Fruit fly (Drosophila melanogaster) whole organism, pupa: ENCODE results near the gene Vsp37A.
A peak's percentile ranks its signal among the peaks of the same experiment; 100 is the strongest.

Source experiments
- CG10348 ChIP-seq: fragments of 200-800 bp; sonication (Bioruptor generic); IDR thresholded peaks from 2 replicates; pipeline ENCODE4 v1.3.6; 2022; ENCODE audit warnings: missing biosample characterization, missing genetic modification characterization
- CG12605 ChIP-seq: fragments of 200-800 bp; sonication (Bioruptor generic); IDR thresholded peaks from 2 replicates; pipeline ENCODE4 v1.3.6; 2022; ENCODE audit warnings: missing biosample characterization, missing genetic modification characterization
- CG13204 ChIP-seq: fragments of 200-800 bp; sonication (Bioruptor generic); optimal IDR thresholded peaks from 2 replicates; lab custom pipeline; 2018; ENCODE audit warnings: missing biosample characterization, mild to moderate bottlenecking, missing genetic modification characterization, moderate library complexity
- CG14655 ChIP-seq: fragments of 200-800 bp; sonication (Bioruptor generic); optimal IDR thresholded peaks from 3 replicates; lab custom pipeline; 2017; ENCODE audit warnings: mild to moderate bottlenecking, missing biosample characterization, missing genetic modification reagents, missing genetic modification characterization
- CG15710 ChIP-seq: fragments of 200-800 bp; sonication (Bioruptor generic); optimal IDR thresholded peaks from 2 replicates; lab custom pipeline; 2018; ENCODE audit warnings: missing biosample characterization, mild to moderate bottlenecking, missing genetic modification characterization, moderate library complexity
- CG17806 ChIP-seq: fragments of 200-800 bp; sonication (Bioruptor generic); optimal IDR thresholded peaks from 2 replicates; lab custom pipeline; 2018; ENCODE audit warnings: missing biosample characterization, mild to moderate bottlenecking, missing genetic modification characterization, moderate library complexity
- CG32121 ChIP-seq: fragments of 200-800 bp; sonication (Bioruptor generic); IDR thresholded peaks from 2 replicates; pipeline ENCODE4 v1.3.6; 2022; ENCODE audit warnings: missing biosample characterization, missing genetic modification characterization
- CG34367 ChIP-seq: fragments of 200-800 bp; sonication (Bioruptor generic); optimal IDR thresholded peaks from 2 replicates; lab custom pipeline; 2018; ENCODE audit warnings: missing biosample characterization, mild to moderate bottlenecking, missing genetic modification characterization
- CG4496 ChIP-seq: fragments of 200-800 bp; sonication (Bioruptor generic); IDR thresholded peaks from 3 replicates; pipeline ENCODE4 v1.3.6; 2022; ENCODE audit warnings: missing biosample characterization, missing genetic modification characterization
- CG8159 ChIP-seq: fragments of 200-800 bp; sonication (Bioruptor generic); optimal IDR thresholded peaks from 3 replicates; lab custom pipeline; 2018; ENCODE audit warnings: missing biosample characterization, mild to moderate bottlenecking, missing genetic modification characterization, moderate library complexity
- CG8301 ChIP-seq: fragments of 200-800 bp; sonication (Bioruptor generic); optimal IDR thresholded peaks from 2 replicates; lab custom pipeline; 2018; ENCODE audit warnings: missing biosample characterization, mild to moderate bottlenecking, missing genetic modification characterization
- CG9948 ChIP-seq: fragments of 200-800 bp; sonication (Bioruptor generic); optimal IDR thresholded peaks from 2 replicates; lab custom pipeline; 2018; ENCODE audit warnings: missing biosample characterization, mild to moderate bottlenecking, missing genetic modification characterization, moderate library complexity
- D1 ChIP-seq: fragments of 200-800 bp; sonication (Bioruptor generic); optimal IDR thresholded peaks from 2 replicates; lab custom pipeline; 2018; ENCODE audit warnings: missing biosample characterization, mild to moderate bottlenecking, missing genetic modification characterization, moderate library complexity
- EcR ChIP-seq: fragments of 200-800 bp; sonication (Bioruptor generic); optimal IDR thresholded peaks from 3 replicates; lab custom pipeline; 2019; ENCODE audit warnings: missing biosample characterization, missing genetic modification characterization, mild to moderate bottlenecking, moderate library complexity, missing genetic modification reagents
- Ets98B ChIP-seq: fragments of 200-800 bp; sonication (Bioruptor generic); IDR thresholded peaks from 2 replicates; pipeline ENCODE4 v1.3.6; 2022; ENCODE audit warnings: missing biosample characterization, missing genetic modification characterization
- Pif1A ChIP-seq: fragments of 200-800 bp; sonication (Bioruptor generic); optimal IDR thresholded peaks from 3 replicates; lab custom pipeline; 2016; ENCODE audit warnings: missing biosample characterization, missing genetic modification characterization
- Pif1B ChIP-seq: fragments of 200-800 bp; sonication (Bioruptor generic); optimal IDR thresholded peaks from 3 replicates; lab custom pipeline; 2016; ENCODE audit warnings: missing biosample characterization, missing genetic modification characterization
- Snoo ChIP-seq: fragments of 200-800 bp; sonication (Bioruptor generic); optimal IDR thresholded peaks from 3 replicates; lab custom pipeline; 2017; ENCODE audit warnings: missing biosample characterization, mild to moderate bottlenecking, missing genetic modification characterization, inconsistent platforms
- fd96Ca ChIP-seq: fragments of 200-800 bp; sonication (Bioruptor generic); IDR thresholded peaks from 3 replicates; pipeline ENCODE4 v1.3.6; 2022; ENCODE audit warnings: missing biosample characterization, missing genetic modification characterization
- gl ChIP-seq: fragments of 200-800 bp; sonication (Bioruptor generic); optimal IDR thresholded peaks from 2 replicates; lab custom pipeline; 2018; ENCODE audit warnings: missing biosample characterization, mild to moderate bottlenecking, missing genetic modification characterization
- rn ChIP-seq: fragments of 200-800 bp; sonication (Bioruptor generic); IDR thresholded peaks from 2 replicates; pipeline ENCODE4 v1.3.6; 2022; ENCODE audit warnings: missing biosample characterization, missing genetic modification characterization

The Vsp37A gene

DNA sequence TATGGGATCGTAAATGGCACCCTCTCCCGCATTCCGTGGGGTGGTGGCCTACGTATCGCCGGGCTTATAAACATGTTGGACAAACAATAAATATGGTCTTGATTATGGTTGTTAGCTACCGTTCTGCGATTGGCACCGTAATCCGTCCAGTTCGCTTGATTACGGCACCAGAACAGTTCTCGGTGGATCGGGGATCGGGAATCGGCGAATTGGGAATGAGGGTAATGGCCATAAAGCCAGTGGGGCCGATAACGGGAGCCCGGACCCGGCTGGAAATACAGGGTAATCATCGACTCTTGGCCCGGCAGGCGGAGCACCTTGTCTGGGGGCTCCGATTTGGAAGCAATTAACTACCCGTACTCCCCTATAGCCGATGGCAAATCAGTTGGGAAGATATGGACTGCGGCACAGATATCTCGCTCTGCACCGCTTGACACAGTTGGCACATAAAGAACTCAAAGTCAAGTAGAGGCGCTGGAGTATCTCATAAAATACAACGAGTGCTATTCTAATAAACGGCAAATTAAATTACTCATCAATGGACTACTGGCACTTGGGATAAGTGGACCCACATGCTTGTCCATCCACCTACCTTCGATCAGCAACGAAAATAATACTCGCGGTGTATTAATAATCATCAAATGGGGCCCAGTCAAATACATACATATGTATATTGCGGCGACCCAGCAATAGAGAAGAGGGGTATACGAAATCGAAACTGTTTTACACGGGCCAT, 22.8 kb upstream of the Vsp37A start:
- no peak for TF ChIP-seq Snoo (tag; lab: Kevin White, UChicago)

DNA sequence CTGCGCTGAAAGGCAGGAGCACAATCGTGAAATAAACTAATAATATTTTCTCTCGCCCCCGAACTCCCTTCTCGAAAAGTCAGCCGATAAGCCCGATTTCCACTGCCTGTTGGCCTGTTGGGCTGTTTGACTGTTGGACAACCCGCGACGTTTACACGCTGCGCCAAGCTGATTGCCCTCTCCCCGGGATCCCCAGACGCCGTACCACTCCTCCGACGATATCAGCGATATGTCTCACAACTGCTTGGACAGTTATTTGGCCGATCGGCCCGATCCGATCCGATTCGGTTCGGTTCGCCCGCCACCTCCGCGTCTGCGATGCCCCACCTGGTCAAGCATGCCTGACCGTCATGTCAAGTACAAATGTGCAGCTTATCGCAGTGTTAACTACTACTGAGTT, 21.6 kb upstream of the Vsp37A start:
- TF ChIP-seq CG12605 (GFP tag; lab: Robert Waterston, UW), result no peak
- TF ChIP-seq CG32121, result no peak
- no peak for TF ChIP-seq CG17806 (tag; lab: Kevin White, UChicago)
- no peak for TF ChIP-seq fd96Ca
- TF ChIP-seq CG4496 (GFP tag; lab: Robert Waterston, UW), result no peak
- no peak for TF ChIP-seq Pif1A (GFP tag; lab: Kevin White, UChicago)
- TF ChIP-seq CG9948 (tag; lab: Kevin White, UChicago), result no peak
- no peak for TF ChIP-seq CG34367 (tag; lab: Kevin White, UChicago)
- no peak for TF ChIP-seq CG15710 (tag; lab: Kevin White, UChicago)
- TF ChIP-seq gl (tag; lab: Kevin White, UChicago), result no peak
- TF ChIP-seq rn (GFP tag; lab: Robert Waterston, UW), result no peak
- TF ChIP-seq Pif1B (GFP tag; lab: Kevin White, UChicago), result no peak
- TF ChIP-seq CG13204, result no peak
- no peak for TF ChIP-seq CG14655 (GFP tag; lab: Kevin White, UChicago)
- no peak for TF ChIP-seq Snoo (tag; lab: Kevin White, UChicago)

DNA sequence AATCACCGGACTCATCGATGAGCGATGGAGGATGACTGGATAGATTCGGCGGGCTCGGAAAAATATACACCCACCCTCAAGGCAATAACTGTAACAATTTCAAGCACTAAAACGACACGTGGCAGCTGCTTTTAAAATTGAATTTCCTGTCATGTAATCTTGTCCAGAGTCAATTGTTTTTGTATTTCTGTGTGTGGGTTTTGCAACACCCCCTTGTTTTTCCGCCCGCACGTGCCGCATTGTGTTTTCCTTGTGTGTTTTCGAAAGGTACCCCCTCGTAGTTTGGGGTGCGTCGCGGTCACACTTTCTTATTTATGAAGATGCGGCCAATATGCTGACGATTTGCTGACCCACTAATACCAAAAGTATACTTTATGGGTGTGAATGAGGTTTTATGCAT, 19.3 kb upstream of the Vsp37A start:
- TF ChIP-seq Pif1B (GFP tag; lab: Kevin White, UChicago) (no peak), D1 (tag; lab: Kevin White, UChicago) (no peak), CG34367 (tag; lab: Kevin White, UChicago) (no peak), CG17806 (tag; lab: Kevin White, UChicago) (no peak), Ets98B (GFP tag; lab: Robert Waterston, UW) (no peak), fd96Ca (no peak), CG9948 (tag; lab: Kevin White, UChicago) (no peak), rn (GFP tag; lab: Robert Waterston, UW) (no peak), EcR (GFP tag; lab: Kevin White, UChicago) (no peak), CG14655 (GFP tag; lab: Kevin White, UChicago) (no peak), CG4496 (GFP tag; lab: Robert Waterston, UW) (no peak), CG13204 (no peak), Pif1A (GFP tag; lab: Kevin White, UChicago) (no peak), CG8301 (tag; lab: Kevin White, UChicago) (no peak), Snoo (tag; lab: Kevin White, UChicago) (no peak), CG15710 (tag; lab: Kevin White, UChicago) (no peak), CG32121 (no peak)

- no peak for TF ChIP-seq CG15710 (tag; lab: Kevin White, UChicago)
- TF ChIP-seq D1 (tag; lab: Kevin White, UChicago), result no peak
- no peak for TF ChIP-seq Ets98B (GFP tag; lab: Robert Waterston, UW)
Observed at dm6 chrX:610048-610447, 11.3 kb upstream of the Vsp37A start.

dm6 chrX:616761-617476, 4.4 kb upstream of the Vsp37A start:
- TF ChIP-seq CG34367 (tag; lab: Kevin White, UChicago) (no peak), Snoo (tag; lab: Kevin White, UChicago) (peak; percentile 5), CG4496 (GFP tag; lab: Robert Waterston, UW) (0 out of 3 replicates have a peak, but pooled peaks have one; percentile 22)

DNA sequence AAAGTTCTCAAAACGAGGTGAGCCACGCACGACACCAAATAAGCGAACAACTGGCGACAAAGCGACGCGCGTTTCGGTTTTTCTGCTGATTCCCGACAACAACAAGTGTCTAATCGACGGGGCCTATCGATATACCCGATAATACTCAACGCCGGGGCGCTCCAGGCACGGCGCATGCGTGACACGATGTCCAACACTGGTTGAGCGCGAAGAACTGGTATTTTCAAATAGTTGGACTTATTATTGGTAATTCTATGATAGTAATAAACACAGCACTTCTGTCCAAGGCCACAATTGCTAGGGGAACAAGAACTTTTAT, 3.9 kb upstream of the Vsp37A start:
- TF ChIP-seq CG17806 (tag; lab: Kevin White, UChicago), result no peak
- TF ChIP-seq CG4496 (GFP tag; lab: Robert Waterston, UW), result no peak
- no peak for TF ChIP-seq rn (GFP tag; lab: Robert Waterston, UW)
- TF ChIP-seq CG10348 (GFP tag; lab: Robert Waterston, UW), result no peak
- no peak for TF ChIP-seq CG32121
- no peak for TF ChIP-seq Pif1A (GFP tag; lab: Kevin White, UChicago)
- TF ChIP-seq CG15710 (tag; lab: Kevin White, UChicago), result no peak
- no peak for TF ChIP-seq CG14655 (GFP tag; lab: Kevin White, UChicago)
- no peak for TF ChIP-seq gl (tag; lab: Kevin White, UChicago)
- no peak for TF ChIP-seq D1 (tag; lab: Kevin White, UChicago)
- no peak for TF ChIP-seq EcR (GFP tag; lab: Kevin White, UChicago)
- no peak for TF ChIP-seq CG8301 (tag; lab: Kevin White, UChicago)
- TF ChIP-seq CG8159 (tag; lab: Kevin White, UChicago), result no peak
